Fruit fly (Drosophila melanogaster) whole organism, embryonic: ENCODE data around the gene NdufV3.

Experiments used
- Adf1 ChIP-seq: fragments of 200-800 bp; sonication (Bioruptor generic); IDR thresholded peaks from 2 replicates; pipeline ENCODE4 v1.3.6; 2022; ENCODE audit warnings: missing biosample characterization, missing genetic modification characterization
- CG12155 ChIP-seq: fragments of 200-800 bp; sonication (Bioruptor generic); optimal IDR thresholded peaks from 3 replicates; lab custom pipeline; 2016; ENCODE audit warnings: missing biosample characterization, missing genetic modification characterization
- CG13287 ChIP-seq: fragments of 200-800 bp; sonication (Bioruptor generic); IDR thresholded peaks from 2 replicates; pipeline ENCODE4 v1.3.6; 2022; ENCODE audit warnings: missing biosample characterization, missing genetic modification characterization; ENCODE audit not compliant: partially characterized antibody
- CG17829 ChIP-seq: fragments of 200-800 bp; optimal IDR thresholded peaks from 2 replicates; lab custom pipeline; 2019; ENCODE audit warnings: missing biosample characterization, mild to moderate bottlenecking, missing genetic modification characterization, moderate library complexity
- CG18011 ChIP-seq: fragments of 200-800 bp; sonication (Bioruptor generic); optimal IDR thresholded peaks from 2 replicates; lab custom pipeline; 2017; ENCODE audit warnings: missing biosample characterization, missing genetic modification characterization, mild to moderate bottlenecking, moderate library complexity, missing genotype
- CG34224 ChIP-seq: fragments of 200-800 bp; sonication (Bioruptor generic); IDR thresholded peaks from 3 replicates; pipeline ENCODE4 v1.3.6; 2022; ENCODE audit warnings: missing biosample characterization, missing genetic modification characterization; ENCODE audit not compliant: partially characterized antibody
- CG3838 ChIP-seq: fragments of 200-800 bp; sonication (Bioruptor generic); optimal IDR thresholded peaks from 3 replicates; lab custom pipeline; 2016; ENCODE audit warnings: missing biosample characterization, missing genetic modification characterization
- CG4854 ChIP-seq: fragments of 200-800 bp; sonication (Bioruptor generic); optimal IDR thresholded peaks from 2 replicates; lab custom pipeline; 2016; ENCODE audit warnings: missing biosample characterization, missing genetic modification characterization, inconsistent platforms
- CG7928 ChIP-seq: fragments of 200-800 bp; sonication (Bioruptor generic); optimal IDR thresholded peaks from 2 replicates; lab custom pipeline; 2017; ENCODE audit warnings: missing biosample characterization, mild to moderate bottlenecking, missing genetic modification characterization
- CG7963 ChIP-seq: fragments of 200-800 bp; sonication (Bioruptor generic); IDR thresholded peaks from 3 replicates; pipeline ENCODE4 v1.3.6; 2022; ENCODE audit warnings: missing biosample characterization, missing genetic modification characterization; ENCODE audit not compliant: partially characterized antibody
- CG8290 ChIP-seq, 3 experiments: fragments of 200-800 bp; sonication (Bioruptor generic); optimal IDR thresholded peaks; 2 replicates each; lab custom pipeline; 2016 to 2019; ENCODE audit warnings: missing biosample characterization in 3 of 3, missing genetic modification characterization in 3 of 3, mild to moderate bottlenecking in 2 of 3, moderate library complexity in 1 of 3
- CG9437 ChIP-seq: fragments of 200-800 bp; sonication (Bioruptor generic); optimal IDR thresholded peaks from 2 replicates; lab custom pipeline; 2018; ENCODE audit warnings: missing biosample characterization, mild to moderate bottlenecking, missing genetic modification characterization
- CG9817 ChIP-seq: fragments of 200-800 bp; sonication (Bioruptor generic); optimal IDR thresholded peaks from 2 replicates; lab custom pipeline; 2018; ENCODE audit warnings: missing biosample characterization, mild to moderate bottlenecking, missing genetic modification characterization, moderate library complexity
- CoRest ChIP-seq: fragments of 200-800 bp; sonication (Bioruptor generic); optimal IDR thresholded peaks from 3 replicates; lab custom pipeline; 2018; ENCODE audit warnings: missing biosample characterization, mild to moderate bottlenecking, missing genetic modification characterization, moderate library complexity
- Dbx ChIP-seq: fragments of 200-800 bp; sonication (Bioruptor generic); IDR thresholded peaks from 3 replicates; pipeline ENCODE4 v1.3.6; 2022; ENCODE audit warnings: missing biosample characterization, missing genetic modification characterization
- Dek ChIP-seq: fragments of 200-800 bp; sonication (Bioruptor generic); optimal IDR thresholded peaks from 3 replicates; lab custom pipeline; 2019; ENCODE audit warnings: missing biosample characterization, mild to moderate bottlenecking, missing genetic modification characterization, moderate library complexity
- Dip2 ChIP-seq: fragments of 200-800 bp; sonication (Bioruptor generic); IDR thresholded peaks from 2 replicates; pipeline ENCODE4 v1.3.6; 2022; ENCODE audit warnings: missing biosample characterization, missing genetic modification characterization
- HLH54F ChIP-seq: fragments of 200-800 bp; sonication (Bioruptor generic); optimal IDR thresholded peaks from 3 replicates; lab custom pipeline; 2016; ENCODE audit warnings: missing biosample characterization, missing genetic modification characterization
- Hmx ChIP-seq: fragments of 200-800 bp; sonication (Bioruptor generic); optimal IDR thresholded peaks from 2 replicates; lab custom pipeline; 2016; ENCODE audit warnings: missing biosample characterization, missing genetic modification characterization
- Mad ChIP-seq: fragments of 200-800 bp; sonication (Bioruptor generic); optimal IDR thresholded peaks from 2 replicates; lab custom pipeline; 2016; ENCODE audit warnings: missing biosample characterization, missing genetic modification characterization
- NFAT ChIP-seq: fragments of 200-800 bp; sonication (Bioruptor generic); IDR thresholded peaks from 2 replicates; pipeline ENCODE4 v1.3.6; 2022; ENCODE audit warnings: missing biosample characterization, missing genetic modification characterization
- Neu2 ChIP-seq: fragments of 200-800 bp; sonication (Bioruptor generic); optimal IDR thresholded peaks from 3 replicates; lab custom pipeline; 2016; ENCODE audit warnings: missing biosample characterization, missing genetic modification characterization, borderline replicate concordance
- Nf-YA ChIP-seq: fragments of 200-800 bp; sonication (Bioruptor generic); IDR thresholded peaks from 2 replicates; pipeline ENCODE4 v1.3.6; 2022; ENCODE audit warnings: missing biosample characterization, missing genetic modification characterization
- Opbp ChIP-seq: fragments of 200-800 bp; sonication (Bioruptor generic); IDR thresholded peaks from 3 replicates; pipeline ENCODE4 v1.3.6; 2022; ENCODE audit warnings: missing biosample characterization, missing genetic modification characterization; ENCODE audit not compliant: partially characterized antibody
- PHDP ChIP-seq: fragments of 200-800 bp; sonication (Bioruptor generic); optimal IDR thresholded peaks from 3 replicates; lab custom pipeline; 2018; ENCODE audit warnings: missing biosample characterization, mild to moderate bottlenecking, missing genetic modification characterization, moderate library complexity
- Ssrp ChIP-seq: fragments of 200-800 bp; sonication (Bioruptor generic); optimal IDR thresholded peaks from 2 replicates; lab custom pipeline; 2018; ENCODE audit warnings: missing biosample characterization, mild to moderate bottlenecking, missing genetic modification characterization, moderate library complexity
- abd-A ChIP-seq: fragments of 200-800 bp; sonication (Bioruptor generic); optimal IDR thresholded peaks from 3 replicates; lab custom pipeline; 2019; ENCODE audit warnings: missing biosample characterization, mild to moderate bottlenecking, missing genetic modification characterization, moderate library complexity
- bab2 ChIP-seq: fragments of 200-800 bp; sonication (Bioruptor generic); optimal IDR thresholded peaks from 2 replicates; lab custom pipeline; 2016; ENCODE audit warnings: missing biosample characterization, missing genetic modification characterization
- bowl ChIP-seq: fragments of 200-800 bp; sonication (Bioruptor generic); IDR thresholded peaks from 2 replicates; pipeline ENCODE4 v1.3.6; 2022; ENCODE audit warnings: missing biosample characterization, missing genetic modification characterization
- cg ChIP-seq: fragments of 200-800 bp; sonication (Bioruptor generic); optimal IDR thresholded peaks from 3 replicates; lab custom pipeline; 2019; ENCODE audit warnings: missing biosample characterization, mild to moderate bottlenecking, missing genetic modification characterization, moderate library complexity
- chinmo ChIP-seq: fragments of 200-800 bp; sonication (Bioruptor generic); IDR thresholded peaks from 4 replicates; pipeline ENCODE4 v1.3.6; 2022; ENCODE audit warnings: missing biosample characterization, missing genetic modification characterization; ENCODE audit not compliant: partially characterized antibody
- corto ChIP-seq: fragments of 200-800 bp; sonication (Bioruptor generic); optimal IDR thresholded peaks from 2 replicates; lab custom pipeline; 2016; ENCODE audit warnings: missing biosample characterization, mild to moderate bottlenecking, missing genetic modification characterization, moderate library complexity
- da ChIP-seq: fragments of 200-800 bp; sonication (Bioruptor generic); optimal IDR thresholded peaks from 2 replicates; lab custom pipeline; 2016; ENCODE audit warnings: missing biosample characterization, missing genetic modification characterization
- exex ChIP-seq: fragments of 200-800 bp; sonication (Bioruptor generic); optimal IDR thresholded peaks from 4 replicates; lab custom pipeline; 2018; ENCODE audit warnings: missing biosample characterization, mild to moderate bottlenecking, missing genetic modification characterization, moderate library complexity
- lbe ChIP-seq: fragments of 200-800 bp; sonication (Bioruptor generic); optimal IDR thresholded peaks from 2 replicates; lab custom pipeline; 2016; ENCODE audit warnings: missing biosample characterization, mild to moderate bottlenecking, missing genetic modification characterization
- lola ChIP-seq, 3 experiments: fragments of >200 bp in 2 of 3; fragments of 200-800 bp in 1 of 3; sonication (Bioruptor generic) in 1 of 3; optimal IDR thresholded peaks; 2 replicates each; lab custom pipeline; 2017 to 2019; ENCODE audit warnings: missing biosample characterization in 3 of 3, missing genetic modification characterization in 3 of 3, mild to moderate bottlenecking in 1 of 3, moderate library complexity in 1 of 3
- mam ChIP-seq: fragments of 200-800 bp; sonication (Bioruptor generic); optimal IDR thresholded peaks from 3 replicates; lab custom pipeline; 2016; ENCODE audit warnings: missing biosample characterization, missing genetic modification characterization
- pita ChIP-seq: fragments of 200-800 bp; sonication (Bioruptor generic); optimal IDR thresholded peaks from 2 replicates; lab custom pipeline; 2017; ENCODE audit warnings: missing biosample characterization, mild to moderate bottlenecking, missing genetic modification characterization
- pum ChIP-seq: fragments of 200-800 bp; sonication (Bioruptor generic); optimal IDR thresholded peaks from 2 replicates; lab custom pipeline; 2016; ENCODE audit warnings: missing biosample characterization, missing genetic modification characterization
- sc ChIP-seq, 3 experiments: fragments of >200 bp in 2 of 3; fragments of 200-800 bp in 1 of 3; sonication (Bioruptor generic) in 1 of 3; optimal IDR thresholded peaks; 2 replicates in 2 of 3; 3 replicates in 1 of 3; lab custom pipeline; 2017; ENCODE audit warnings: mild to moderate bottlenecking in 1 of 3, missing biosample characterization in 1 of 3, missing genetic modification characterization in 1 of 3, missing genetic modification reagents in 1 of 3
- so ChIP-seq: fragments of 200-800 bp; sonication (Bioruptor generic); IDR thresholded peaks from 3 replicates; pipeline ENCODE4 v1.3.6; 2022; ENCODE audit warnings: missing biosample characterization, missing genetic modification characterization
- sqz ChIP-seq: fragments of 200-800 bp; sonication (Bioruptor generic); optimal IDR thresholded peaks from 3 replicates; lab custom pipeline; 2018; ENCODE audit warnings: missing biosample characterization, mild to moderate bottlenecking, missing genetic modification characterization
- stwl ChIP-seq: fragments of 200-800 bp; sonication (Bioruptor generic); optimal IDR thresholded peaks from 3 replicates; lab custom pipeline; 2018; ENCODE audit warnings: missing biosample characterization, mild to moderate bottlenecking, missing genetic modification characterization, moderate library complexity
- trem ChIP-seq: fragments of 200-800 bp; optimal IDR thresholded peaks from 3 replicates; lab custom pipeline; 2019; ENCODE audit warnings: missing biosample characterization, mild to moderate bottlenecking, missing genetic modification characterization, moderate library complexity
- ttk ChIP-seq: fragments of 200-800 bp; sonication (Bioruptor generic); IDR thresholded peaks from 2 replicates; pipeline ENCODE4 v2.1.2; 2022; ENCODE audit warnings: missing biosample characterization, missing genetic modification characterization
- unc-4 ChIP-seq: fragments of 200-800 bp; sonication (Bioruptor generic); IDR thresholded peaks from 2 replicates; pipeline ENCODE4 v1.3.6; 2022; ENCODE audit warnings: missing biosample characterization, missing genetic modification characterization; ENCODE audit not compliant: partially characterized antibody
- unpg ChIP-seq: fragments of 200-800 bp; sonication (Bioruptor generic); optimal IDR thresholded peaks from 3 replicates; lab custom pipeline; 2018; ENCODE audit warnings: missing biosample characterization, mild to moderate bottlenecking, missing genetic modification characterization, moderate library complexity

NdufV3 gene

dm6 chrX:11390625-11391363 lies 41.0 kb downstream of the NdufV3 start (continued):
- TF ChIP-seq unc-4 (no peak), CG8290 (GFP tag; optimal IDR thresholded peaks at IDR 0.05; lab: Kevin White, UChicago) (no peak), CG8290 (tag; optimal IDR thresholded peaks at IDR 0.05; lab: Kevin White, UChicago) (peak in 1 of 2 experiments; percentile 98), Opbp (GFP tag; lab: Robert Waterston, UW) (no peak), Dip2 (no peak), cg (GFP tag; lab: Kevin White, UChicago) (no peak), CG7963 (GFP tag; lab: Robert Waterston, UW) (no peak), Ssrp (tag; lab: Kevin White, UChicago) (peak; percentile 62), exex (peak; percentile 19), HLH54F (GFP tag; lab: Kevin White, UChicago) (peak; percentile 72), Hmx (GFP tag; lab: Kevin White, UChicago) (peak; percentile 39), Nf-YA (GFP tag; lab: Robert Waterston, UW) (peak; percentile 38; the same call in 1 of the 2 replicates), CG17829 (tag; lab: Kevin White, UChicago) (peak; percentile 56), unpg (GFP tag; lab: Kevin White, UChicago) (peak; percentile 75), Dbx (peak; percentile 88), CG9437 (GFP tag; lab: Kevin White, UChicago) (peak; percentile 62), CG13287 (GFP tag; lab: Robert Waterston, UW) (no peak), abd-A (no peak), mam (GFP tag; lab: Kevin White, UChicago) (peak; percentile 87), trem (peak; percentile 12), pum (GFP tag; lab: Kevin White, UChicago) (peak; percentile 68), bab2 (GFP tag; lab: Kevin White, UChicago) (peak; percentile 80), pita (GFP tag; lab: Kevin White, UChicago) (no peak), NFAT (GFP tag; lab: Robert Waterston, UW) (peak; percentile 86), CG34224 (GFP tag; lab: Robert Waterston, UW) (no peak), CG9817 (tag; lab: Kevin White, UChicago) (peak; percentile 78), da (GFP tag; lab: Kevin White, UChicago) (peak; percentile 50), so (GFP tag; lab: Robert Waterston, UW) (peak; percentile 83), Adf1 (peak; percentile 56; the same call in 1 of the 2 replicates), bowl (GFP tag; lab: Robert Waterston, UW) (peak; percentile 77), lbe (no peak), Mad (GFP tag; lab: Kevin White, UChicago) (peak; percentile 45), Neu2 (GFP tag; lab: Kevin White, UChicago) (no peak), CG18011 (GFP tag; lab: Kevin White, UChicago) (peak; percentile 36), CG3838 (GFP tag; lab: Kevin White, UChicago) (peak; percentile 60), sc (optimal IDR thresholded peaks at IDR 0.05; lab: Kevin White, UChicago) (no peak), sc (GFP tag; optimal IDR thresholded peaks at IDR 0.05; lab: Kevin White, UChicago) (peak; percentile 52), stwl (tag; lab: Kevin White, UChicago) (no peak), Dek (peak; percentile 50), CoRest (tag; lab: Kevin White, UChicago) (peak; percentile 82), chinmo (GFP tag; lab: Robert Waterston, UW) (0 out of 4 replicates have a peak, but pooled peaks have one; percentile 20), CG7928 (GFP tag; lab: Kevin White, UChicago) (peak; percentile 39), sqz (GFP tag; lab: Kevin White, UChicago) (peak; percentile 43), ttk (GFP tag; lab: Robert Waterston, UW) (peak; percentile 82), CG4854 (GFP tag; lab: Kevin White, UChicago) (peak; percentile 57), PHDP (tag; lab: Kevin White, UChicago) (peak; percentile 77), CG12155 (peak; percentile 74), corto (no peak), lola (GFP tag; optimal IDR thresholded peaks at IDR 0.05; lab: Kevin White, UChicago) (peak in 1 of 3 experiments; percentile 60)
